Fruit fly (Drosophila melanogaster): ENCODE data around the gene prage.
A peak's percentile ranks its signal among the peaks of the same experiment; 100 is the strongest.

prage gene

dm6 chrX:1845413-1845951, 72.0 kb downstream of the prage start (continued):
- peak in 1 of 2 experiments; percentile 52 for TF ChIP-seq bsh (GFP tag; optimal IDR thresholded peaks at IDR 0.05)
- TF ChIP-seq CG7556 (GFP tag; optimal IDR thresholded peaks at IDR 0.05): peak; percentile 38
- TF ChIP-seq CG2875 (GFP tag; optimal IDR thresholded peaks at IDR 0.05): peak; percentile 53
- TF ChIP-seq chif (GFP tag; optimal IDR thresholded peaks at IDR 0.05): peak in 1 of 2 experiments; percentile 66
- TF ChIP-seq sim (GFP tag; IDR thresholded peaks at IDR 0.05): no peak
- TF ChIP-seq D19B (GFP tag; optimal IDR thresholded peaks at IDR 0.05): no peak
- no peak for TF ChIP-seq run (tag; optimal IDR thresholded peaks at IDR 0.05)
- TF ChIP-seq CG12659 (GFP tag; optimal IDR thresholded peaks at IDR 0.05): peak; percentile 53
- no peak for TF ChIP-seq CG8924 (tag; optimal IDR thresholded peaks at IDR 0.05)
- TF ChIP-seq tna (GFP tag; IDR thresholded peaks at IDR 0.05; ENCODE audit: partially characterized antibody): no peak
- TF ChIP-seq mirr (GFP tag; optimal IDR thresholded peaks at IDR 0.05): peak; percentile 41
- peak; percentile 7 for TF ChIP-seq CG15011 (GFP tag; optimal IDR thresholded peaks at IDR 0.05)
- TF ChIP-seq fd3F (GFP tag; optimal IDR thresholded peaks at IDR 0.05): peak; percentile 40
- TF ChIP-seq org-1 (GFP tag; optimal IDR thresholded peaks at IDR 0.05): peak; percentile 60
- peak; percentile 19; the same call in 1 of the 2 replicates for TF ChIP-seq onecut (GFP tag; IDR thresholded peaks at IDR 0.05)
- peak; percentile 42 for TF ChIP-seq CG3407 (GFP tag; optimal IDR thresholded peaks at IDR 0.05)
- TF ChIP-seq CG15514 (GFP tag; optimal IDR thresholded peaks at IDR 0.05): peak; percentile 70
- TF ChIP-seq CG18011 (GFP tag; optimal IDR thresholded peaks at IDR 0.05): peak; percentile 25
- no peak for TF ChIP-seq CG30431 (GFP tag; optimal IDR thresholded peaks at IDR 0.05)
- peak; percentile 61; the same call in 1 of the 3 replicates for TF ChIP-seq CG6175 (GFP tag; IDR thresholded peaks at IDR 0.05)
- TF ChIP-seq CG10274 (GFP tag; optimal IDR thresholded peaks at IDR 0.05): no peak
- peak; percentile 15 for TF ChIP-seq ewg (GFP tag; optimal IDR thresholded peaks at IDR 0.05)
- TF ChIP-seq MESR4 (GFP tag; optimal IDR thresholded peaks at IDR 0.05): no peak
- TF ChIP-seq sug (tag; optimal IDR thresholded peaks at IDR 0.05): peak; percentile 61
- no peak for TF ChIP-seq CG1602 (GFP tag; optimal IDR thresholded peaks at IDR 0.05)
- peak; percentile 63 for TF ChIP-seq CG12071 (GFP tag; optimal IDR thresholded peaks at IDR 0.05)
- TF ChIP-seq H2.0 (GFP tag; IDR thresholded peaks at IDR 0.05): no peak
- TF ChIP-seq schlank (tag; optimal IDR thresholded peaks at IDR 0.05): peak; percentile 72
- TF ChIP-seq CG11695 (GFP tag; IDR thresholded peaks at IDR 0.05): peak; percentile 65; the same call in 1 of the 3 replicates
- TF ChIP-seq CG33213 (GFP tag; optimal IDR thresholded peaks at IDR 0.05): peak; percentile 50
- no peak for TF ChIP-seq CG11696 (GFP tag; IDR thresholded peaks at IDR 0.05)
- no peak for TF ChIP-seq Atf-2 (GFP tag; optimal IDR thresholded peaks at IDR 0.05)
- TF ChIP-seq CG8944 (GFP tag; optimal IDR thresholded peaks at IDR 0.05): peak; percentile 40
- no peak for TF ChIP-seq CG13424 (tag; optimal IDR thresholded peaks at IDR 0.05)
- peak; percentile 7 for TF ChIP-seq CG3838 (GFP tag; optimal IDR thresholded peaks at IDR 0.05)
- TF ChIP-seq tio (GFP tag; optimal IDR thresholded peaks at IDR 0.05): peak; percentile 60
- TF ChIP-seq CG1647 (GFP tag; optimal IDR thresholded peaks at IDR 0.05): no peak
- no peak for TF ChIP-seq CG2889 (GFP tag; IDR thresholded peaks at IDR 0.05)
- TF ChIP-seq CG7963 (GFP tag; IDR thresholded peaks at IDR 0.05; ENCODE audit: partially characterized antibody): no peak
- no peak for TF ChIP-seq C15 (GFP tag; IDR thresholded peaks at IDR 0.05)
- peak; percentile 7 for TF ChIP-seq Dek (tag; optimal IDR thresholded peaks at IDR 0.05)
- no peak for TF ChIP-seq bbx (GFP tag; IDR thresholded peaks at IDR 0.05; ENCODE audit: partially characterized antibody)
- no peak for TF ChIP-seq CG17802 (tag; optimal IDR thresholded peaks at IDR 0.05)
- TF ChIP-seq cas (GFP tag; IDR thresholded peaks at IDR 0.05): no peak
- peak; percentile 34; the same call in 1 of the 2 replicates for TF ChIP-seq Nf-YA (GFP tag; IDR thresholded peaks at IDR 0.05)
- TF ChIP-seq oc (tag; optimal IDR thresholded peaks at IDR 0.05): no peak
- TF ChIP-seq TFAM (GFP tag; optimal IDR thresholded peaks at IDR 0.05): no peak
- no peak for TF ChIP-seq sqz (GFP tag; optimal IDR thresholded peaks at IDR 0.05)
- no peak for TF ChIP-seq zen2 (GFP tag; IDR thresholded peaks at IDR 0.05; ENCODE audit: partially characterized antibody)
- peak; percentile 54 for TF ChIP-seq Bdp1 (GFP tag; optimal IDR thresholded peaks at IDR 0.05)

Data from whole organism, embryonic.